Worm (Caenorhabditis elegans) whole organism, late embryonic: ENCODE measurements around the gene F21C10.7.

Experiments used
- F13H6.1 ChIP-seq: sonication (generic microtip); optimal IDR thresholded peaks from 2 replicates; lab custom pipeline; 2016; ENCODE audit warnings: missing genetic modification characterization, missing compliant biosample characterization
- ama-1 ChIP-seq: fragments of 150-350 bp; optimal IDR thresholded peaks from 2 replicates; lab custom pipeline; 2014
- ceh-22 ChIP-seq: sonication (generic microtip); optimal IDR thresholded peaks from 2 replicates; lab custom pipeline; 2017; ENCODE audit warnings: missing biosample characterization, missing genetic modification characterization
- ceh-9 ChIP-seq: sonication (generic microtip); optimal IDR thresholded peaks from 2 replicates; lab custom pipeline; 2016; ENCODE audit warnings: mild to moderate bottlenecking, missing genetic modification characterization, inconsistent platforms, missing compliant biosample characterization
- ets-4 ChIP-seq: sonication (generic microtip); optimal IDR thresholded peaks from 2 replicates; lab custom pipeline; 2016; ENCODE audit warnings: missing genetic modification characterization, missing compliant biosample characterization
- nhr-11 ChIP-seq: fragments of 150-350 bp; optimal IDR thresholded peaks from 2 replicates; lab custom pipeline; 2014; ENCODE audit warnings: missing biosample characterization, missing genetic modification characterization
- pag-3 ChIP-seq: sonication (generic microtip); optimal IDR thresholded peaks from 2 replicates; lab custom pipeline; 2016; ENCODE audit warnings: missing compliant biosample characterization, missing genetic modification characterization, borderline replicate concordance
- pax-1 ChIP-seq: fragments of 150-350 bp; optimal IDR thresholded peaks from 2 replicates; lab custom pipeline; 2014; ENCODE audit warnings: missing biosample characterization, missing genetic modification characterization
- sox-4 ChIP-seq: sonication (generic microtip); optimal IDR thresholded peaks from 2 replicates; lab custom pipeline; 2017; ENCODE audit warnings: mild to moderate bottlenecking, missing genetic modification characterization, inconsistent platforms, missing compliant biosample characterization

- TF ChIP-seq pax-1 (tag; lab: Kevin White, UChicago) = no peak
- no peak for TF ChIP-seq ceh-9 (tag; lab: Kevin White, UChicago)
- TF ChIP-seq ets-4 (tag; lab: Kevin White, UChicago) = no peak
- TF ChIP-seq ceh-22 (tag; lab: Kevin White, UChicago) = no peak
- TF ChIP-seq F13H6.1 (tag; lab: Kevin White, UChicago) = no peak
- TF ChIP-seq sox-4 (tag; lab: Kevin White, UChicago) = no peak
- no peak for TF ChIP-seq ama-1 (lab: Kevin White, UChicago)
- no peak for TF ChIP-seq nhr-11 (tag; lab: Kevin White, UChicago)
- TF ChIP-seq pag-3 = no peak
Measured at ce11 chrV:9095613-9096317, 16.8 kb upstream of the F21C10.7 start, which contains the start of gene F21C10.10.
